Fruit fly (Drosophila melanogaster): Measurements from ENCODE around the gene CG13625.
A peak's percentile ranks its signal among the peaks of the same experiment; 100 is the strongest.

Gene CG13625

DNA sequence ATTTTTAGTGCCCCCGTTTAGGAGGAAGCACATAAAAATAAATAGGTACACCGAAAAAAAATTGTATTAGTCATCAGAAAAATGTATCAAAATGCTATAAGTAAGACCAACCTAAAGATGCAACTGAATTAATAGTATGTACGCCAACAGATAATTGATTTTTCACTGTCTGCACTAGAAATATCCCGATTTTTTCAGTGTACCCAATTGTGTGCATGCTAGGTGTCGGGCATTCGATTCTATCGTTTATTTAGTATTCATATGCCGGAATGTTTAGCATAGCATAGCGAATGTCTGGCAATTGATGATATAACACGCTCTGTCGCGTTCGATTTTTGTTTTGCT, 17.6 kb downstream of the CG13625 start (continued):
- TF ChIP-seq zen2 (GFP tag; IDR thresholded peaks at IDR 0.05; ENCODE audit: partially characterized antibody) (no peak), crc (GFP tag; optimal IDR thresholded peaks at IDR 0.05) (peak; percentile 92), CG8765 (GFP tag; IDR thresholded peaks at IDR 0.05) (peak; percentile 47; the same call in 1 of the 2 replicates), CG3726 (GFP tag; IDR thresholded peaks at IDR 0.05) (no peak), CG7271 (tag; optimal IDR thresholded peaks at IDR 0.05) (no peak), Pdp1 (GFP tag; optimal IDR thresholded peaks at IDR 0.05) (peak; percentile 91 to 94), CG9609 (GFP tag; optimal IDR thresholded peaks at IDR 0.05) (peak; percentile 91), dmrt11E (tag; optimal IDR thresholded peaks at IDR 0.05) (peak; percentile 54), CG12744 (GFP tag; optimal IDR thresholded peaks at IDR 0.05) (peak; percentile 80), toy (GFP tag; IDR thresholded peaks at IDR 0.05) (no peak), CG11504 (tag; optimal IDR thresholded peaks at IDR 0.05) (peak; percentile 88), CG33557 (GFP tag; optimal IDR thresholded peaks at IDR 0.05) (no peak), sc (optimal IDR thresholded peaks at IDR 0.05) (no peak), sc (GFP tag; optimal IDR thresholded peaks at IDR 0.05) (peak; percentile 66), CG14710 (tag; optimal IDR thresholded peaks at IDR 0.05) (peak; percentile 52), cato (GFP tag; optimal IDR thresholded peaks at IDR 0.05; ENCODE audit: borderline replicate concordance) (peak; percentile 69), CG7786 (GFP tag; optimal IDR thresholded peaks at IDR 0.05) (peak; percentile 84), CG6813 (GFP tag; optimal IDR thresholded peaks at IDR 0.05) (peak; percentile 71), tna (GFP tag; IDR thresholded peaks at IDR 0.05; ENCODE audit: partially characterized antibody) (no peak), seq (GFP tag; IDR thresholded peaks at IDR 0.05) (peak; percentile 85), yki (optimal IDR thresholded peaks at IDR 0.05) (no peak), otp (GFP tag; IDR thresholded peaks at IDR 0.05) (peak; percentile 91), Mes4 (GFP tag; optimal IDR thresholded peaks at IDR 0.05) (peak; percentile 77), CG11093 (GFP tag; IDR thresholded peaks at IDR 0.05) (peak; percentile 80), kah (GFP tag; optimal IDR thresholded peaks at IDR 0.05) (peak; percentile 54), sens (GFP tag) (peak; percentile 98), ham (GFP tag; IDR thresholded peaks at IDR 0.05) (peak; percentile 69; the same call in 1 of the 2 replicates), MTF-1 (GFP tag; optimal IDR thresholded peaks at IDR 0.05; ENCODE audit: borderline replicate concordance) (peak; percentile 53), pzg (GFP tag; optimal IDR thresholded peaks at IDR 0.05) (no peak), CG8290 (GFP tag; optimal IDR thresholded peaks at IDR 0.05) (peak; percentile 26), CG8290 (tag; optimal IDR thresholded peaks at IDR 0.05) (peak in 1 of 2 experiments; percentile 95), Rfx (GFP tag; IDR thresholded peaks at IDR 0.05) (peak; percentile 93), Ets97D (GFP tag; optimal IDR thresholded peaks at IDR 0.05) (peak; percentile 73), shn (GFP tag; optimal IDR thresholded peaks at IDR 0.05) (peak; percentile 80), inv (GFP tag; IDR thresholded peaks at IDR 0.05; ENCODE audit: partially characterized antibody) (no peak), CG11696 (GFP tag; IDR thresholded peaks at IDR 0.05) (peak; percentile 73), D19B (GFP tag; optimal IDR thresholded peaks at IDR 0.05) (peak; percentile 86), CG9215 (GFP tag; IDR thresholded peaks at IDR 0.05) (peak; percentile 70), CG1832 (GFP tag; optimal IDR thresholded peaks at IDR 0.05) (no peak), Atf-2 (GFP tag; optimal IDR thresholded peaks at IDR 0.05) (peak; percentile 83), CG30020 (tag; optimal IDR thresholded peaks at IDR 0.05) (peak; percentile 24), Trl (optimal IDR thresholded peaks at IDR 0.05) (no peak), Trl (GFP tag; optimal IDR thresholded peaks at IDR 0.05) (peak; percentile 93), nau (GFP tag; optimal IDR thresholded peaks at IDR 0.05) (peak; percentile 75), Dek (tag; optimal IDR thresholded peaks at IDR 0.05) (peak; percentile 81), CG15514 (GFP tag; optimal IDR thresholded peaks at IDR 0.05) (peak; percentile 76), Hsf (GFP tag; optimal IDR thresholded peaks at IDR 0.05) (peak; percentile 89), CG6689 (GFP tag; IDR thresholded peaks at IDR 0.05) (peak; percentile 85), exex (tag; optimal IDR thresholded peaks at IDR 0.05) (peak; percentile 52), CG8478 (optimal IDR thresholded peaks at IDR 0.05) (no peak), fd102C (GFP tag; optimal IDR thresholded peaks at IDR 0.05) (peak; percentile 21), CG9876 (GFP tag; optimal IDR thresholded peaks at IDR 0.05) (peak; percentile 51), ssp (GFP tag; IDR thresholded peaks at IDR 0.05) (peak; percentile 79)

Data from whole organism, embryonic.